Worm (Caenorhabditis elegans) whole organism, L1 larva: Measurements from ENCODE around the gene Y105C5A.13.

Source experiments
- C04F5.9 ChIP-seq: sonication (generic microtip); optimal IDR thresholded peaks from 2 replicates; lab custom pipeline; 2016; ENCODE audit warnings: missing genetic modification characterization, missing compliant biosample characterization
- F16B12.6 ChIP-seq: fragments of 150-350 bp; optimal IDR thresholded peaks from 2 replicates; lab custom pipeline; 2014; ENCODE audit warnings: missing biosample characterization, missing genetic modification characterization
- aly-2 ChIP-seq: fragments of 150-350 bp; optimal IDR thresholded peaks from 2 replicates; lab custom pipeline; 2014; ENCODE audit warnings: missing biosample characterization, missing genetic modification characterization
- ama-1 ChIP-seq: fragments of 150-350 bp; optimal IDR thresholded peaks from 2 replicates; lab custom pipeline; 2014
- blmp-1 ChIP-seq: fragments of 150-350 bp; optimal IDR thresholded peaks from 2 replicates; lab custom pipeline; 2014; ENCODE audit warnings: missing biosample characterization, missing genetic modification characterization
- ceh-8 ChIP-seq: fragments of 200-800 bp; sonication (Bioruptor generic); optimal IDR thresholded peaks from 2 replicates; lab custom pipeline; 2018; ENCODE audit warnings: mild to moderate bottlenecking, missing genetic modification characterization, moderate library complexity, missing compliant biosample characterization
- ceh-82 ChIP-seq, 3 experiments: fragments of 150-350 bp in 1 of 3; sonication (generic microtip) in 2 of 3; optimal IDR thresholded peaks; 2 replicates each; lab custom pipeline; 2014 to 2017; ENCODE audit warnings: missing biosample characterization in 3 of 3, missing genetic modification characterization in 3 of 3
- dpl-1 ChIP-seq, 3 experiments: fragments of 150-350 bp in 2 of 3; sonication (generic microtip) in 1 of 3; optimal IDR thresholded peaks; 2 replicates each; lab custom pipeline; 2014 to 2017; ENCODE audit warnings: missing biosample characterization in 3 of 3, missing genetic modification characterization in 3 of 3, missing genetic modification reagents in 3 of 3
- efl-1 ChIP-seq, 4 experiments: fragments of 150-350 bp; optimal IDR thresholded peaks in 3 of 4; peaks in 1 of 4; 1 replicate in 1 of 4; 2 replicates in 3 of 4; lab custom pipeline; 2014; ENCODE audit warnings: missing biosample characterization in 2 of 4, missing genetic modification characterization in 2 of 4, missing genetic modification reagents in 2 of 4
- efl-3 ChIP-seq: fragments of 200-800 bp; sonication (Bioruptor generic); optimal IDR thresholded peaks from 2 replicates; lab custom pipeline; 2018; ENCODE audit warnings: mild to moderate bottlenecking, missing genetic modification characterization, missing compliant biosample characterization
- elt-2 ChIP-seq: sonication (generic microtip); optimal IDR thresholded peaks from 2 replicates; lab custom pipeline; 2016; ENCODE audit warnings: missing genetic modification characterization, mild to moderate bottlenecking, inconsistent platforms, missing compliant biosample characterization, missing genetic modification reagents
- elt-3 ChIP-seq, 6 experiments: fragments of 150-350 bp in 1 of 6; sonication (generic microtip); optimal IDR thresholded peaks; 2 replicates each; lab custom pipeline; 2017 to 2018; ENCODE audit warnings: missing biosample characterization in 6 of 6, missing genetic modification characterization in 6 of 6, inconsistent platforms in 1 of 6
- fkh-10 ChIP-seq: sonication (generic microtip); optimal IDR thresholded peaks from 2 replicates; lab custom pipeline; 2017; ENCODE audit warnings: missing biosample characterization, missing genetic modification reagents, missing genetic modification characterization
- fkh-4 ChIP-seq: sonication (generic microtip); optimal IDR thresholded peaks from 2 replicates; lab custom pipeline; 2016; ENCODE audit warnings: missing compliant biosample characterization, missing genetic modification characterization, borderline replicate concordance
- fkh-8 ChIP-seq: sonication (generic microtip); optimal IDR thresholded peaks from 2 replicates; lab custom pipeline; 2016; ENCODE audit warnings: mild to moderate bottlenecking, missing genetic modification characterization, missing compliant biosample characterization
- fos-1 ChIP-seq: fragments of 150-350 bp; optimal IDR thresholded peaks from 2 replicates; lab custom pipeline; 2014; ENCODE audit warnings: missing biosample characterization, missing genetic modification characterization
- grh-1 ChIP-seq: fragments of 200-800 bp; sonication (Bioruptor generic); IDR thresholded peaks from 2 replicates; pipeline ENCODE4 v1.3.6; 2022; ENCODE audit warnings: missing genetic modification reagents, missing genetic modification characterization, missing compliant biosample characterization
- hpl-2 ChIP-seq: fragments of 150-350 bp; optimal IDR thresholded peaks from 2 replicates; lab custom pipeline; 2014; ENCODE audit warnings: missing biosample characterization, missing genetic modification reagents, missing genetic modification characterization
- irx-1 ChIP-seq: sonication (generic microtip); optimal IDR thresholded peaks from 2 replicates; lab custom pipeline; 2016; ENCODE audit warnings: missing genetic modification characterization, missing compliant biosample characterization
- isw-1 ChIP-seq: fragments of 200-800 bp; sonication (Bioruptor generic); IDR thresholded peaks from 2 replicates; pipeline ENCODE4 v1.3.6; 2022; ENCODE audit warnings: missing genetic modification characterization, missing compliant biosample characterization
- jun-1 ChIP-seq: fragments of 150-350 bp; optimal IDR thresholded peaks from 2 replicates; lab custom pipeline; 2014; ENCODE audit warnings: missing biosample characterization, missing genetic modification reagents, missing genetic modification characterization
- lin-13 ChIP-seq: fragments of 150-350 bp; optimal IDR thresholded peaks from 2 replicates; lab custom pipeline; 2014; ENCODE audit warnings: missing biosample characterization, missing genetic modification reagents, missing genetic modification characterization
- lin-14 ChIP-seq: fragments of 200-800 bp; sonication (Bioruptor generic); optimal IDR thresholded peaks from 2 replicates; lab custom pipeline; 2018; ENCODE audit warnings: mild to moderate bottlenecking, missing genetic modification characterization, moderate library complexity, missing compliant biosample characterization
- lin-35 ChIP-seq, 2 experiments: fragments of 150-350 bp; optimal IDR thresholded peaks; 2 replicates each; lab custom pipeline; 2014; ENCODE audit warnings: missing biosample characterization in 2 of 2, missing genetic modification characterization in 2 of 2, missing genetic modification reagents in 2 of 2
- mab-9 ChIP-seq: fragments of 200-800 bp; sonication (Bioruptor generic); IDR thresholded peaks from 2 replicates; pipeline ENCODE4 v1.3.6; 2022; ENCODE audit warnings: missing genetic modification reagents, missing genetic modification characterization, missing compliant biosample characterization
- mdl-1 ChIP-seq, 2 experiments: fragments of 150-350 bp; optimal IDR thresholded peaks; 2 replicates each; lab custom pipeline; 2014 to 2017; ENCODE audit warnings: missing biosample characterization in 2 of 2, missing genetic modification characterization in 2 of 2, inconsistent platforms in 1 of 2
- mef-2 ChIP-seq: fragments of 150-350 bp; optimal IDR thresholded peaks from 2 replicates; lab custom pipeline; 2014; ENCODE audit warnings: missing biosample characterization, missing genetic modification characterization
- mep-1 ChIP-seq: fragments of 150-350 bp; optimal IDR thresholded peaks from 2 replicates; lab custom pipeline; 2014; ENCODE audit warnings: missing biosample characterization, missing genetic modification characterization
- nhr-11 ChIP-seq: fragments of 150-350 bp; optimal IDR thresholded peaks from 2 replicates; lab custom pipeline; 2014; ENCODE audit warnings: missing biosample characterization, missing genetic modification characterization
- nhr-19 ChIP-seq: fragments of 200-800 bp; sonication (Bioruptor generic); conservative IDR thresholded peaks from 2 replicates; pipeline ENCODE4 v1.3.6; 2022; ENCODE audit warnings: missing genetic modification characterization, missing compliant biosample characterization
- nhr-20 ChIP-seq: sonication (generic microtip); optimal IDR thresholded peaks from 2 replicates; lab custom pipeline; 2016; ENCODE audit warnings: mild to moderate bottlenecking, missing genetic modification characterization, missing compliant biosample characterization
- nhr-47 ChIP-seq: sonication (generic microtip); optimal IDR thresholded peaks from 2 replicates; lab custom pipeline; 2016; ENCODE audit warnings: mild to moderate bottlenecking, missing genetic modification characterization, moderate library complexity, missing compliant biosample characterization
- nhr-71 ChIP-seq: sonication (generic microtip); optimal IDR thresholded peaks from 2 replicates; lab custom pipeline; 2016; ENCODE audit warnings: mild to moderate bottlenecking, missing genetic modification characterization, moderate library complexity, missing compliant biosample characterization
- nhr-85 ChIP-seq: sonication (generic microtip); peaks from one replicate; lab custom pipeline; 2016; ENCODE audit warnings: missing genetic modification characterization, inconsistent platforms, missing compliant biosample characterization
- nhr-90 ChIP-seq: sonication (generic microtip); optimal IDR thresholded peaks from 2 replicates; lab custom pipeline; 2016; ENCODE audit warnings: mild to moderate bottlenecking, missing genetic modification characterization, missing compliant biosample characterization; ENCODE audit not compliant: poor library complexity
- pax-3 ChIP-seq: fragments of 200-800 bp; sonication (Bioruptor generic); optimal IDR thresholded peaks from 2 replicates; lab custom pipeline; 2018; ENCODE audit warnings: mild to moderate bottlenecking, missing genetic modification characterization, moderate library complexity, missing compliant biosample characterization
- pqm-1 ChIP-seq: sonication (generic microtip); optimal IDR thresholded peaks from 3 replicates; lab custom pipeline; 2017; ENCODE audit warnings: missing biosample characterization, missing genetic modification characterization
- rnt-1 ChIP-seq: sonication (generic microtip); optimal IDR thresholded peaks from 2 replicates; lab custom pipeline; 2016; ENCODE audit warnings: mild to moderate bottlenecking, missing genetic modification characterization, moderate library complexity, missing compliant biosample characterization
- snpc-4 ChIP-seq: fragments of 150-350 bp; optimal IDR thresholded peaks from 2 replicates; lab custom pipeline; 2014; ENCODE audit warnings: missing biosample characterization, missing genetic modification characterization
- snu-23 ChIP-seq: sonication (generic microtip); optimal IDR thresholded peaks from 2 replicates; lab custom pipeline; 2016; ENCODE audit warnings: missing genetic modification characterization, missing compliant biosample characterization
- sox-4 ChIP-seq: sonication (generic microtip); optimal IDR thresholded peaks from 2 replicates; lab custom pipeline; 2016; ENCODE audit warnings: missing genetic modification characterization, missing compliant biosample characterization
- sup-37 ChIP-seq: fragments of 200-800 bp; sonication (Bioruptor generic); optimal IDR thresholded peaks from 2 replicates; lab custom pipeline; 2018; ENCODE audit warnings: mild to moderate bottlenecking, missing genetic modification characterization, missing compliant biosample characterization
- tbx-2 ChIP-seq: sonication (generic microtip); optimal IDR thresholded peaks from 2 replicates; lab custom pipeline; 2016; ENCODE audit warnings: missing genetic modification characterization, missing compliant biosample characterization
- unc-130 ChIP-seq: fragments of 150-350 bp; optimal IDR thresholded peaks from 2 replicates; lab custom pipeline; 2017; ENCODE audit warnings: missing biosample characterization, missing genetic modification characterization, inconsistent platforms
- unc-86 ChIP-seq: sonication (generic microtip); optimal IDR thresholded peaks from 2 replicates; lab custom pipeline; 2016; ENCODE audit warnings: missing genetic modification characterization, missing compliant biosample characterization
- unc-98 ChIP-seq: fragments of 200-800 bp; sonication (Bioruptor generic); IDR thresholded peaks from 2 replicates; pipeline ENCODE4 v1.3.6; 2022; ENCODE audit warnings: missing genetic modification characterization, missing compliant biosample characterization
- vab-15 ChIP-seq: sonication (generic microtip); optimal IDR thresholded peaks from 2 replicates; lab custom pipeline; 2017; ENCODE audit warnings: missing genotype, mild to moderate bottlenecking, missing genetic modification characterization, missing compliant biosample characterization
- xbp-1 ChIP-seq: sonication (generic microtip); optimal IDR thresholded peaks from 2 replicates; lab custom pipeline; 2016; ENCODE audit warnings: missing genetic modification characterization, missing compliant biosample characterization
- zip-4 ChIP-seq: fragments of 200-800 bp; sonication (Bioruptor generic); optimal IDR thresholded peaks from 2 replicates; lab custom pipeline; 2018; ENCODE audit warnings: mild to moderate bottlenecking, missing genetic modification characterization, moderate library complexity, missing compliant biosample characterization
- ztf-11 ChIP-seq, 2 experiments: sonication (generic microtip); optimal IDR thresholded peaks; 2 replicates each; lab custom pipeline; 2016 to 2017; ENCODE audit warnings: missing genetic modification characterization in 2 of 2, missing biosample characterization in 1 of 2, missing compliant biosample characterization in 1 of 2

Gene Y105C5A.13

DNA sequence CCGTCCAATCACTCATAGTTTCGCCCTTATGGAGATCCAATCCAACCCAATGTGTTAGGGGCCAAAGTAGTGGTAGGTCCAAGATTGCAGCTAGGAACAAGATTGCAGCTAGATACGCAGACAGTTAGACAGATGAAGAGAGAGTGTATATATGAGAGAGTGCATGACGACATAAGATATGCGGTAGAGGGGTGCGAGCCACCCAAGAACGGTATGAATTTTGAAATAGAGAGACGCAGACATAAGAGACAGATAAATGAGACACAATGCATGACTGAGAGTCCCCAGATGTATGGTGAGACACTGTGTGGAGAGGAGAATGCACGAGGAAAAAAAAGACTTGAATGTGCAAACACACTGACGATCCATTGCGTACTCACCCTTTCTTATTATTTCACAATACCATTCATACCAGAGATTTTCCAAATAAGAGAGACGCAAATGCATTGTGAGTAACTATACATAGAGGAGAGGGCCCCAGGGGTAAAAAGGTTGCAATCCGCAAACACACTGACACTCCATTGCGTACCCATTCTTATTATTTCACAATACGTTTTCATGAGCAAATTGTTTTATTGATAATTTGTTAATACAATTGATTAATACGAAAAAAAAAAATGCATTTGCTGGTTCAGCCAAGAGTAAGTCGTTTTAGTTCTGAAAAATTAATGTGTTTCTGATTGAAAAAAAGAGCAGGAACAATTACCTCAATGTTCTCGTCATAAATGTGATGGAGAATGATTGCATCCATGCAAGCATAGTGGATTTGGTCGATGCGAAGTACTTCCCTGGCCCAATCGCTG, 5.6 kb downstream of the Y105C5A.13 start, which contains the start of the genes Y105C5A.1268 and Y105C5A.1272:
Y105C5A.1268 (minus strand) TSS at position 51 of the 803 bp plus-strand sequence.
Y105C5A.1272 (plus strand) TSS at position 575 of the 803 bp plus-strand sequence.
- TF ChIP-seq nhr-71 (peak; percentile 98), mdl-1 (tag; optimal IDR thresholded peaks at IDR 0.05; lab: Kevin White, UChicago) (peak in 1 of 2 experiments; percentile 87), elt-2 (tag; lab: Kevin White, UChicago) (peak; percentile 91), fkh-10 (GFP tag; lab: Kevin White, UChicago) (peak; percentile 73), grh-1 (GFP tag; lab: Robert Waterston, UW) (peak; percentile 91), unc-86 (tag; lab: Kevin White, UChicago) (peak; percentile 98), ceh-82 (tag; optimal IDR thresholded peaks at IDR 0.05; lab: Kevin White, UChicago) (peak; percentile 72 to 79 (median 74)), vab-15 (tag; lab: Kevin White, UChicago) (peak; percentile 20), ama-1 (lab: Kevin White, UChicago) (peak; percentile 71), pqm-1 (peak; percentile 2), mab-9 (peak; percentile 93), sox-4 (tag; lab: Kevin White, UChicago) (peak; percentile 70), hpl-2 (GFP tag; lab: Kevin White, UChicago) (peak; percentile 92), aly-2 (tag; lab: Kevin White, UChicago) (peak; percentile 51), dpl-1 (GFP tag; optimal IDR thresholded peaks at IDR 0.05; lab: Kevin White, UChicago) (peak; percentile 60 to 73 (median 63)), nhr-85 (peak; percentile 96), fkh-4 (tag; lab: Kevin White, UChicago) (peak; percentile 66), unc-98 (GFP tag; lab: Robert Waterston, UW) (peak; percentile 88), ztf-11 (tag; optimal IDR thresholded peaks at IDR 0.05; lab: Kevin White, UChicago) (peak in 1 of 2 experiments; percentile 76), rnt-1 (tag; lab: Kevin White, UChicago) (peak; percentile 92), lin-14 (GFP tag; lab: Kevin White, UChicago) (peak; percentile 95), nhr-11 (tag; lab: Kevin White, UChicago) (peak; percentile 85), mef-2 (peak; percentile 6), efl-1 (optimal IDR thresholded peaks at IDR 0.05; lab: Kevin White, UChicago) (peak; percentile 87 to 94), efl-1 (GFP tag; optimal IDR thresholded peaks at IDR 0.05 in 1 of 2; lab: Kevin White, UChicago) (peak; percentile 63 to 96), snpc-4 (tag; lab: Kevin White, UChicago) (peak; percentile 82), mep-1 (tag; lab: Kevin White, UChicago) (peak; percentile 87), fos-1 (peak; percentile 74), xbp-1 (peak; percentile 91), C04F5.9 (tag; lab: Kevin White, UChicago) (peak; percentile 53), nhr-90 (tag; lab: Kevin White, UChicago) (peak; percentile 97), fkh-8 (tag; lab: Kevin White, UChicago) (peak; percentile 89), nhr-19 (GFP tag; lab: Robert Waterston, UW) (peak; percentile 95), unc-130 (tag; lab: Kevin White, UChicago) (peak; percentile 75), ceh-8 (GFP tag; lab: Kevin White, UChicago) (peak; percentile 87), snu-23 (GFP tag; lab: Kevin White, UChicago) (peak; percentile 96), tbx-2 (tag; lab: Kevin White, UChicago) (peak; percentile 96), isw-1 (GFP tag; lab: Robert Waterston, UW) (peak; percentile 92), nhr-47 (tag; lab: Kevin White, UChicago) (peak; percentile 97), irx-1 (peak; percentile 85), elt-3 (tag; optimal IDR thresholded peaks at IDR 0.05; lab: Kevin White, UChicago) (peak in 2 of 6 experiments; percentile 29 to 57), jun-1 (tag; lab: Kevin White, UChicago) (peak; percentile 89), lin-13 (peak; percentile 78), nhr-20 (tag; lab: Kevin White, UChicago) (peak; percentile 93), zip-4 (peak; percentile 99), sup-37 (GFP tag; lab: Kevin White, UChicago) (peak; percentile 82), blmp-1 (tag; lab: Kevin White, UChicago) (peak; percentile 44), F16B12.6 (tag; lab: Kevin White, UChicago) (peak; percentile 95), pax-3 (tag; lab: Kevin White, UChicago) (peak; percentile 90), lin-35 (GFP tag; optimal IDR thresholded peaks at IDR 0.05; lab: Kevin White, UChicago) (peak; percentile 79 to 84), efl-3 (GFP tag; lab: Kevin White, UChicago) (peak; percentile 46)
